Fruit fly (Drosophila melanogaster) whole organism, embryonic: ENCODE results near the gene mat.
A peak's percentile ranks its signal among the peaks of the same experiment; 100 is the strongest.

ENCODE experiments used
- Atf-2 ChIP-seq: fragments of 200-800 bp; sonication (Bioruptor generic); optimal IDR thresholded peaks from 2 replicates; lab custom pipeline; 2016; ENCODE audit warnings: missing biosample characterization, missing genetic modification characterization
- CG10147 ChIP-seq: fragments of 200-800 bp; sonication (Bioruptor generic); optimal IDR thresholded peaks from 2 replicates; lab custom pipeline; 2019; ENCODE audit warnings: missing biosample characterization, mild to moderate bottlenecking, missing genetic modification characterization, moderate library complexity
- CG10321 ChIP-seq: fragments of 200-800 bp; sonication (Bioruptor generic); IDR thresholded peaks from 2 replicates; pipeline ENCODE4 v1.3.6; 2022; ENCODE audit warnings: missing biosample characterization, missing genetic modification characterization
- CG10543 ChIP-seq: fragments of 200-800 bp; sonication (Bioruptor generic); optimal IDR thresholded peaks from 3 replicates; lab custom pipeline; 2017; ENCODE audit warnings: missing biosample characterization, mild to moderate bottlenecking, missing genetic modification characterization, moderate library complexity
- CG10979 ChIP-seq: fragments of 200-800 bp; sonication (Bioruptor generic); optimal IDR thresholded peaks from 2 replicates; lab custom pipeline; 2018; ENCODE audit warnings: missing biosample characterization, mild to moderate bottlenecking, missing genetic modification characterization, moderate library complexity
- CG12219 ChIP-seq: fragments of 200-800 bp; sonication (Bioruptor generic); optimal IDR thresholded peaks from 3 replicates; lab custom pipeline; 2018; ENCODE audit warnings: missing biosample characterization, mild to moderate bottlenecking, missing genetic modification characterization
- CG12391 ChIP-seq: fragments of 200-800 bp; sonication (Bioruptor generic); optimal IDR thresholded peaks from 3 replicates; lab custom pipeline; 2018; ENCODE audit warnings: missing biosample characterization, mild to moderate bottlenecking, missing genetic modification characterization, moderate library complexity
- CG12769 ChIP-seq: fragments of 200-800 bp; sonication (Bioruptor generic); optimal IDR thresholded peaks from 2 replicates; lab custom pipeline; 2019; ENCODE audit warnings: missing biosample characterization, mild to moderate bottlenecking, missing genetic modification characterization, moderate library complexity
- CG17829 ChIP-seq: fragments of 200-800 bp; optimal IDR thresholded peaks from 2 replicates; lab custom pipeline; 2019; ENCODE audit warnings: missing biosample characterization, mild to moderate bottlenecking, missing genetic modification characterization, moderate library complexity
- CG18262 ChIP-seq: fragments of 200-800 bp; optimal IDR thresholded peaks from 3 replicates; lab custom pipeline; 2019; ENCODE audit warnings: missing biosample characterization, mild to moderate bottlenecking, missing genetic modification characterization, moderate library complexity
- CG18599 ChIP-seq: fragments of 200-800 bp; sonication (Bioruptor generic); optimal IDR thresholded peaks from 3 replicates; lab custom pipeline; 2017; ENCODE audit warnings: missing biosample characterization, missing genetic modification characterization, mild to moderate bottlenecking, moderate library complexity, missing genetic modification reagents
- CG18619 ChIP-seq: fragments of 200-800 bp; sonication (Bioruptor generic); optimal IDR thresholded peaks from 3 replicates; lab custom pipeline; 2017; ENCODE audit warnings: missing biosample characterization, mild to moderate bottlenecking, missing genetic modification characterization
- CG2678 ChIP-seq: fragments of 200-800 bp; sonication (Bioruptor generic); optimal IDR thresholded peaks from 3 replicates; lab custom pipeline; 2019; ENCODE audit warnings: missing biosample characterization, mild to moderate bottlenecking, missing genetic modification characterization, moderate library complexity
- CG2875 ChIP-seq: fragments of 200-800 bp; sonication (Bioruptor generic); optimal IDR thresholded peaks from 2 replicates; lab custom pipeline; 2017; ENCODE audit warnings: missing biosample characterization, mild to moderate bottlenecking, missing genetic modification characterization, missing genetic modification reagents
- CG33557 ChIP-seq: fragments of 200-800 bp; sonication (Bioruptor generic); optimal IDR thresholded peaks from 2 replicates; lab custom pipeline; 2019; ENCODE audit warnings: missing biosample characterization, mild to moderate bottlenecking, missing genetic modification characterization, moderate library complexity
- CG3407 ChIP-seq: fragments of 200-800 bp; sonication (Bioruptor generic); optimal IDR thresholded peaks from 2 replicates; lab custom pipeline; 2018; ENCODE audit warnings: missing biosample characterization, mild to moderate bottlenecking, missing genetic modification characterization
- CG34422 ChIP-seq: fragments of 200-800 bp; sonication (Bioruptor generic); IDR thresholded peaks from 3 replicates; pipeline ENCODE4 v1.3.6; 2022; ENCODE audit warnings: missing biosample characterization, missing genetic modification characterization
- CG3995 ChIP-seq: fragments of 200-800 bp; sonication (Bioruptor generic); optimal IDR thresholded peaks from 3 replicates; lab custom pipeline; 2016; ENCODE audit warnings: missing biosample characterization, missing genetic modification characterization
- CG6689 ChIP-seq: fragments of 200-800 bp; sonication (Bioruptor generic); IDR thresholded peaks from 2 replicates; pipeline ENCODE4 v1.3.6; 2022; ENCODE audit warnings: missing biosample characterization, missing genetic modification characterization
- CG8290 ChIP-seq, 3 experiments: fragments of 200-800 bp; sonication (Bioruptor generic); optimal IDR thresholded peaks; 2 replicates each; lab custom pipeline; 2016 to 2019; ENCODE audit warnings: missing biosample characterization in 3 of 3, missing genetic modification characterization in 3 of 3, mild to moderate bottlenecking in 2 of 3, moderate library complexity in 1 of 3
- CG8944 ChIP-seq: fragments of 200-800 bp; sonication (Bioruptor generic); optimal IDR thresholded peaks from 3 replicates; lab custom pipeline; 2016; ENCODE audit warnings: missing biosample characterization, missing genetic modification characterization
- CG9876 ChIP-seq: fragments of 200-800 bp; sonication (Bioruptor generic); optimal IDR thresholded peaks from 2 replicates; lab custom pipeline; 2016; ENCODE audit warnings: missing biosample characterization, missing genetic modification characterization
- D19A ChIP-seq: fragments of 200-800 bp; optimal IDR thresholded peaks from 3 replicates; lab custom pipeline; 2019; ENCODE audit warnings: missing biosample characterization, mild to moderate bottlenecking, missing genetic modification characterization, moderate library complexity
- MESR4 ChIP-seq: fragments of 200-800 bp; sonication (Bioruptor generic); optimal IDR thresholded peaks from 2 replicates; lab custom pipeline; 2018; ENCODE audit warnings: missing biosample characterization, mild to moderate bottlenecking, missing genetic modification characterization, moderate library complexity
- Opbp ChIP-seq: fragments of 200-800 bp; sonication (Bioruptor generic); IDR thresholded peaks from 3 replicates; pipeline ENCODE4 v1.3.6; 2022; ENCODE audit warnings: missing biosample characterization, missing genetic modification characterization; ENCODE audit not compliant: partially characterized antibody
- Pdp1 ChIP-seq, 2 experiments: fragments of 200-800 bp; sonication (Bioruptor generic); optimal IDR thresholded peaks; 3 replicates each; lab custom pipeline; 2016; ENCODE audit warnings: missing biosample characterization in 2 of 2, missing genetic modification characterization in 2 of 2, mild to moderate bottlenecking in 1 of 2, moderate library complexity in 1 of 2
- Spps ChIP-seq: fragments of 200-800 bp; sonication (Bioruptor generic); optimal IDR thresholded peaks from 2 replicates; lab custom pipeline; 2018; ENCODE audit warnings: missing biosample characterization, mild to moderate bottlenecking, missing genetic modification characterization
- ase ChIP-seq: fragments of 200-800 bp; sonication (Bioruptor generic); IDR thresholded peaks from 3 replicates; pipeline ENCODE4 v1.3.6; 2022; ENCODE audit warnings: missing biosample characterization, missing genetic modification characterization
- chif ChIP-seq, 2 experiments: fragments of 200-800 bp; sonication (Bioruptor generic); optimal IDR thresholded peaks; 3 replicates each; lab custom pipeline; 2016; ENCODE audit warnings: missing biosample characterization in 2 of 2, missing genetic modification characterization in 2 of 2
- croc ChIP-seq: fragments of 200-800 bp; sonication (Bioruptor generic); conservative IDR thresholded peaks from 3 replicates; pipeline ENCODE4 v1.3.6; 2022; ENCODE audit warnings: missing biosample characterization, missing genetic modification characterization
- dysf ChIP-seq: fragments of 200-800 bp; sonication (Bioruptor generic); IDR thresholded peaks from 3 replicates; pipeline ENCODE4 v1.3.6; 2022; ENCODE audit warnings: missing biosample characterization, missing genetic modification characterization
- fd96Cb ChIP-seq: fragments of 200-800 bp; sonication (Bioruptor generic); optimal IDR thresholded peaks from 2 replicates; lab custom pipeline; 2018; ENCODE audit warnings: missing biosample characterization, mild to moderate bottlenecking, missing genetic modification characterization, moderate library complexity
- kni ChIP-seq: fragments of 200-800 bp; sonication (Bioruptor generic); optimal IDR thresholded peaks from 3 replicates; lab custom pipeline; 2017; ENCODE audit warnings: mild to moderate bottlenecking, missing biosample characterization, missing genetic modification reagents, missing genetic modification characterization
- nerfin-1 ChIP-seq: fragments of 200-800 bp; sonication (Bioruptor generic); optimal IDR thresholded peaks from 3 replicates; lab custom pipeline; 2019; ENCODE audit warnings: missing biosample characterization, mild to moderate bottlenecking, missing genetic modification characterization, moderate library complexity
- oc ChIP-seq: fragments of 200-800 bp; sonication (Bioruptor generic); optimal IDR thresholded peaks from 2 replicates; lab custom pipeline; 2018; ENCODE audit warnings: missing biosample characterization, mild to moderate bottlenecking, missing genetic modification characterization, moderate library complexity
- onecut ChIP-seq: fragments of 200-800 bp; sonication (Bioruptor generic); IDR thresholded peaks from 2 replicates; pipeline ENCODE4 v1.3.6; 2022; ENCODE audit warnings: missing biosample characterization, missing genetic modification characterization
- otp ChIP-seq: fragments of 200-800 bp; sonication (Bioruptor generic); IDR thresholded peaks from 3 replicates; pipeline ENCODE4, ENCODE4 v1.3.6; 2022; ENCODE audit warnings: missing biosample characterization, missing genetic modification characterization
- pros ChIP-seq: fragments of 200-800 bp; sonication (Bioruptor generic); optimal IDR thresholded peaks from 3 replicates; lab custom pipeline; 2019; ENCODE audit warnings: missing biosample characterization, mild to moderate bottlenecking, missing genetic modification characterization, moderate library complexity
- scrt ChIP-seq: fragments of 200-800 bp; sonication (Bioruptor generic); optimal IDR thresholded peaks from 2 replicates; lab custom pipeline; 2018; ENCODE audit warnings: missing biosample characterization, mild to moderate bottlenecking, missing genetic modification characterization, moderate library complexity
- seq ChIP-seq: fragments of 200-800 bp; sonication (Bioruptor generic); IDR thresholded peaks from 2 replicates; pipeline ENCODE4 v1.3.6; 2022; ENCODE audit warnings: missing biosample characterization, missing genetic modification characterization
- slp2 ChIP-seq: fragments of 200-800 bp; sonication (Bioruptor generic); optimal IDR thresholded peaks from 2 replicates; lab custom pipeline; 2016; ENCODE audit warnings: missing biosample characterization, missing genetic modification characterization
- so ChIP-seq: fragments of 200-800 bp; sonication (Bioruptor generic); IDR thresholded peaks from 3 replicates; pipeline ENCODE4 v1.3.6; 2022; ENCODE audit warnings: missing biosample characterization, missing genetic modification characterization
- tap ChIP-seq: fragments of 200-800 bp; optimal IDR thresholded peaks from 3 replicates; lab custom pipeline; 2019; ENCODE audit warnings: missing biosample characterization, mild to moderate bottlenecking, missing genetic modification characterization, moderate library complexity
- trh ChIP-seq: fragments of 200-800 bp; sonication (Bioruptor generic); optimal IDR thresholded peaks from 2 replicates; lab custom pipeline; 2016; ENCODE audit warnings: missing biosample characterization, missing genetic modification characterization
- unpg ChIP-seq: fragments of 200-800 bp; sonication (Bioruptor generic); optimal IDR thresholded peaks from 3 replicates; lab custom pipeline; 2018; ENCODE audit warnings: missing biosample characterization, mild to moderate bottlenecking, missing genetic modification characterization, moderate library complexity
- wor ChIP-seq: fragments of 200-800 bp; sonication (Bioruptor generic); IDR thresholded peaks from 2 replicates; pipeline ENCODE4 v1.3.6; 2022; ENCODE audit warnings: missing biosample characterization, missing genetic modification characterization
- zf30C ChIP-seq: fragments of 200-800 bp; sonication (Bioruptor generic); optimal IDR thresholded peaks from 3 replicates; lab custom pipeline; 2018; ENCODE audit warnings: missing biosample characterization, mild to moderate bottlenecking, missing genetic modification characterization
- zfh2 ChIP-seq: fragments of 200-800 bp; sonication (Bioruptor generic); optimal IDR thresholded peaks from 2 replicates; lab custom pipeline; 2016; ENCODE audit warnings: missing biosample characterization, missing genetic modification characterization

The mat gene

dm6 chr3L:907673-908323 lies 5.1 kb downstream of the mat start:
- TF ChIP-seq slp2 (no peak), tap (tag; lab: Kevin White, UChicago) (peak; percentile 36), CG18262 (tag; lab: Kevin White, UChicago) (peak; percentile 49), CG10979 (tag; lab: Kevin White, UChicago) (peak; percentile 65), CG8290 (GFP tag; optimal IDR thresholded peaks at IDR 0.05; lab: Kevin White, UChicago) (no peak), CG8290 (tag; optimal IDR thresholded peaks at IDR 0.05; lab: Kevin White, UChicago) (peak in 1 of 2 experiments; percentile 34), oc (tag; lab: Kevin White, UChicago) (peak; percentile 44), Pdp1 (GFP tag; optimal IDR thresholded peaks at IDR 0.05; lab: Kevin White, UChicago) (no peak), MESR4 (GFP tag; lab: Kevin White, UChicago) (no peak), croc (GFP tag; lab: Robert Waterston, UW) (0 out of 3 replicates have a peak, but pooled peaks have one; percentile 17), wor (GFP tag; lab: Robert Waterston, UW) (no peak), trh (GFP tag; lab: Kevin White, UChicago) (no peak), scrt (GFP tag; lab: Kevin White, UChicago) (no peak), CG10147 (GFP tag; lab: Kevin White, UChicago) (no peak), CG9876 (GFP tag; lab: Kevin White, UChicago) (no peak), CG10543 (GFP tag; lab: Kevin White, UChicago) (no peak), D19A (tag; lab: Kevin White, UChicago) (peak; percentile 14), CG3407 (peak; percentile 9), ase (GFP tag; lab: Robert Waterston, UW) (0 out of 3 replicates have a peak, but pooled peaks have one; percentile 29), CG17829 (tag; lab: Kevin White, UChicago) (peak; percentile 43), dysf (GFP tag; lab: Robert Waterston, UW) (0 out of 3 replicates have a peak, but pooled peaks have one; percentile 19), pros (GFP tag; lab: Kevin White, UChicago) (peak; percentile 94), so (GFP tag; lab: Robert Waterston, UW) (0 out of 3 replicates have a peak, but pooled peaks have one; percentile 16), CG6689 (GFP tag; lab: Robert Waterston, UW) (peak; percentile 32; the same call in 1 of the 2 replicates), CG2678 (tag; lab: Kevin White, UChicago) (peak; percentile 55), CG18599 (GFP tag; lab: Kevin White, UChicago) (peak; percentile 40), chif (GFP tag; optimal IDR thresholded peaks at IDR 0.05; lab: Kevin White, UChicago) (peak in 1 of 2 experiments; percentile 50), unpg (GFP tag; lab: Kevin White, UChicago) (peak; percentile 18), seq (GFP tag; lab: Robert Waterston, UW) (0 out of 2 replicates have a peak, but pooled peaks have one; percentile 30), nerfin-1 (tag; lab: Kevin White, UChicago) (peak; percentile 88), zf30C (GFP tag; lab: Kevin White, UChicago) (peak; percentile 77), CG2875 (GFP tag; lab: Kevin White, UChicago) (peak; percentile 33), fd96Cb (tag; lab: Kevin White, UChicago) (peak; percentile 44), CG3995 (GFP tag; lab: Kevin White, UChicago) (no peak), otp (peak; percentile 33; the same call in 1 of the 3 replicates), CG33557 (GFP tag; lab: Kevin White, UChicago) (peak; percentile 18), kni (GFP tag; lab: Kevin White, UChicago) (peak; percentile 7), Opbp (GFP tag; lab: Robert Waterston, UW) (no peak), CG12219 (GFP tag; lab: Kevin White, UChicago) (peak; percentile 23), Atf-2 (GFP tag; lab: Kevin White, UChicago) (no peak), CG8944 (no peak), CG12769 (tag; lab: Kevin White, UChicago) (no peak), zfh2 (GFP tag; lab: Kevin White, UChicago) (no peak), CG18619 (peak; percentile 2), CG34422 (0 out of 3 replicates have a peak, but pooled peaks have one; percentile 50), CG10321 (GFP tag; lab: Robert Waterston, UW) (no peak), CG12391 (tag; lab: Kevin White, UChicago) (peak; percentile 48), Spps (peak; percentile 17), onecut (0 out of 2 replicates have a peak, but pooled peaks have one; percentile 46)
